Fruit fly (Drosophila melanogaster): ENCODE results near the gene RpL17.
A peak's percentile ranks its signal among the peaks of the same experiment; 100 is the strongest.

The RpL17 gene

dm6 chrX:6708580-6709199, 35.3 kb downstream of the RpL17 start:
- TF ChIP-seq eve (GFP tag; optimal IDR thresholded peaks at IDR 0.05) (peak in 1 of 2 experiments; percentile 82), CG15514 (GFP tag; optimal IDR thresholded peaks at IDR 0.05) (peak; percentile 22), Ssrp (tag; optimal IDR thresholded peaks at IDR 0.05) (no peak), rib (GFP tag; IDR thresholded peaks at IDR 0.05) (no peak), Sry-β (GFP tag; optimal IDR thresholded peaks at IDR 0.05) (no peak), hth (optimal IDR thresholded peaks at IDR 0.05) (no peak), vnd (GFP tag; IDR thresholded peaks at IDR 0.05; ENCODE audit: partially characterized antibody) (no peak), exex (tag; optimal IDR thresholded peaks at IDR 0.05) (peak; percentile 58), CG8944 (GFP tag; optimal IDR thresholded peaks at IDR 0.05) (no peak), CG16815 (GFP tag; optimal IDR thresholded peaks at IDR 0.05) (no peak), Chrac-16 (GFP tag; optimal IDR thresholded peaks at IDR 0.05) (no peak), Ptx1 (GFP tag; IDR thresholded peaks at IDR 0.05) (no peak), CG15696 (tag; optimal IDR thresholded peaks at IDR 0.05) (no peak), cg (GFP tag; optimal IDR thresholded peaks at IDR 0.05) (peak; percentile 81), lov (optimal IDR thresholded peaks at IDR 0.05) (no peak), lov (GFP tag; IDR thresholded peaks at IDR 0.05) (no peak), sqz (GFP tag; optimal IDR thresholded peaks at IDR 0.05) (peak; percentile 31), Dp (GFP tag; optimal IDR thresholded peaks at IDR 0.05) (no peak), crol (GFP tag; IDR thresholded peaks at IDR 0.05) (peak; percentile 60), Rfx (GFP tag; IDR thresholded peaks at IDR 0.05) (peak; percentile 20; the same call in 1 of the 2 replicates), Hr78 (GFP tag; optimal IDR thresholded peaks at IDR 0.05) (no peak), B-H2 (GFP tag; optimal IDR thresholded peaks at IDR 0.05) (peak; percentile 24), Dip2 (GFP tag; IDR thresholded peaks at IDR 0.05) (no peak), D19A (tag; optimal IDR thresholded peaks at IDR 0.05) (no peak), CG3407 (GFP tag; optimal IDR thresholded peaks at IDR 0.05) (no peak), CG8359 (GFP tag; optimal IDR thresholded peaks at IDR 0.05; ENCODE audit: borderline replicate concordance) (no peak), Oli (tag; optimal IDR thresholded peaks at IDR 0.05) (no peak), TFAM (GFP tag; optimal IDR thresholded peaks at IDR 0.05) (no peak), esg (GFP tag; conservative IDR thresholded peaks at IDR 0.05) (no peak), CG6683 (GFP tag; optimal IDR thresholded peaks at IDR 0.05) (no peak), CG31388 (GFP tag; optimal IDR thresholded peaks at IDR 0.05) (no peak), abd-A (tag; optimal IDR thresholded peaks at IDR 0.05) (peak; percentile 33), CG32767 (GFP tag; IDR thresholded peaks at IDR 0.05) (no peak), zen (tag; optimal IDR thresholded peaks at IDR 0.05) (no peak), Sox100B (GFP tag; optimal IDR thresholded peaks at IDR 0.05) (no peak), dmrt11E (tag; optimal IDR thresholded peaks at IDR 0.05) (no peak), CG8290 (GFP tag; optimal IDR thresholded peaks at IDR 0.05) (no peak), CG8290 (tag; optimal IDR thresholded peaks at IDR 0.05) (no peak), fd96Cb (tag; optimal IDR thresholded peaks at IDR 0.05) (no peak), al (GFP tag; IDR thresholded peaks at IDR 0.05) (no peak), CG3838 (GFP tag; optimal IDR thresholded peaks at IDR 0.05) (no peak), CG11560 (tag; IDR thresholded peaks at IDR 0.05) (no peak), Optix (GFP tag; IDR thresholded peaks at IDR 0.05) (no peak), CG1529 (GFP tag; optimal IDR thresholded peaks at IDR 0.05) (no peak), Hmr (GFP tag; optimal IDR thresholded peaks at IDR 0.05) (no peak), CG10321 (GFP tag; IDR thresholded peaks at IDR 0.05) (no peak), Fer1 (GFP tag; optimal IDR thresholded peaks at IDR 0.05) (no peak), CG9727 (GFP tag; optimal IDR thresholded peaks at IDR 0.05) (no peak), CG13894 (tag; optimal IDR thresholded peaks at IDR 0.05) (no peak), stwl (tag; optimal IDR thresholded peaks at IDR 0.05) (no peak), Hmx (GFP tag; optimal IDR thresholded peaks at IDR 0.05) (no peak)

All from whole organism, embryonic.